Fruit fly (Drosophila melanogaster): ENCODE results near the gene CG3592.

DNA sequence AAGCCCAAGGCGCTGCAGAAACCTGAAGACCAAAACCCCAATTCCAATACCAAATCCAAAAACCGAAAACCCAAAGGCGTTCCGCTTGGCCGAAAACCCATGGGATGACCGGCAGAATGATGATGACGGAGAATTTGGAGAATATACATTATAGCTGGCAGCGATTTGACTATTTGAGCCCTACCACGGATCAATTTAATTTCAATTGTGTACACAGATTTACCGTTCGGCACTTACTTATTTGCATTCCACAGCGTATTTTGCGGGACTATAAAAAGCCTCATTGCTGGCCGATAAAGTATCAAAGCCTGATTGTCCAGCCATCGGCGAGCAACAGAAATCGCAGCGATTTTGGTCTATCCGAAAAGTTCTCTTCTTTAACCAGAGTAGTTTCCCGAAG lies 10.2 kb downstream of the CG3592 start, which contains the start of gene CG14423:
- TF ChIP-seq lola (GFP tag; optimal IDR thresholded peaks at IDR 0.05) (no peak), usp (GFP tag; optimal IDR thresholded peaks at IDR 0.05) (no peak), N (GFP tag; optimal IDR thresholded peaks at IDR 0.05) (no peak)

Measured in whole organism, wandering third instar larva.